Fruit fly (Drosophila melanogaster): ENCODE data around the gene CG9727.
A peak's percentile ranks its signal among the peaks of the same experiment; 100 is the strongest.

The CG9727 gene

DNA sequence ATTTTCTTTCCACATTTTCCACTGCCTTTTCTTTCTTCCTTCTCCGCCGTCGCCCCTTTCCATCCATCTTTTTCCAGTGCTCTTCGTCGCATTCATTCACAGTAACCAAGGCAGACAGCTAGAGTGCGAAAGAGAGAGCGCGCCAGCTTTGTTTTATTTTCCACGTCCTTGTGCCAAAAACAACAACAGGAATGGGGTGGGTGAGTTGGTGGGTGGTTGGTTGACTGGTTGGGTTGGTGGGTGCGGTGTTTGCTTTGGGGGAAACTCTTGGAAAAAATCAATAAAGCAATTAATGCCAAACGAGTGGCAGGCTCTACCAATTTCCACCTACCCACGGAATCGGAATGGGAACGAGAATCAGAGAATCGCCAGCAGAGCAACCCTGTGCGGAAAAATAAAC is 26.3 kb downstream of the CG9727 start (continued):
- TF ChIP-seq slou (GFP tag; optimal IDR thresholded peaks at IDR 0.05) = no peak
- TF ChIP-seq Lhr (GFP tag; optimal IDR thresholded peaks at IDR 0.05) = no peak
- no peak for TF ChIP-seq CG2129 (GFP tag; IDR thresholded peaks at IDR 0.05; ENCODE audit: partially characterized antibody)
- TF ChIP-seq abd-A (tag; optimal IDR thresholded peaks at IDR 0.05) = peak; percentile 91
- no peak for TF ChIP-seq unc-4 (GFP tag; IDR thresholded peaks at IDR 0.05; ENCODE audit: partially characterized antibody)
- TF ChIP-seq Jarid2 (GFP tag; optimal IDR thresholded peaks at IDR 0.05) = no peak
- no peak for TF ChIP-seq CG3163 (GFP tag; optimal IDR thresholded peaks at IDR 0.05)
- TF ChIP-seq CG14050 (GFP tag; IDR thresholded peaks at IDR 0.05) = no peak
- TF ChIP-seq Hey (tag; optimal IDR thresholded peaks at IDR 0.05) = peak; percentile 73
- TF ChIP-seq CG2712 (tag; optimal IDR thresholded peaks at IDR 0.05) = peak; percentile 66
- TF ChIP-seq caup (GFP tag; optimal IDR thresholded peaks at IDR 0.05; ENCODE audit: severe bottlenecking) = no peak
- TF ChIP-seq HmgZ (tag; optimal IDR thresholded peaks at IDR 0.05) = no peak
- no peak for TF ChIP-seq CG11085 (GFP tag; IDR thresholded peaks at IDR 0.05)
- TF ChIP-seq slbo (GFP tag; IDR thresholded peaks at IDR 0.05) = no peak

DNA sequence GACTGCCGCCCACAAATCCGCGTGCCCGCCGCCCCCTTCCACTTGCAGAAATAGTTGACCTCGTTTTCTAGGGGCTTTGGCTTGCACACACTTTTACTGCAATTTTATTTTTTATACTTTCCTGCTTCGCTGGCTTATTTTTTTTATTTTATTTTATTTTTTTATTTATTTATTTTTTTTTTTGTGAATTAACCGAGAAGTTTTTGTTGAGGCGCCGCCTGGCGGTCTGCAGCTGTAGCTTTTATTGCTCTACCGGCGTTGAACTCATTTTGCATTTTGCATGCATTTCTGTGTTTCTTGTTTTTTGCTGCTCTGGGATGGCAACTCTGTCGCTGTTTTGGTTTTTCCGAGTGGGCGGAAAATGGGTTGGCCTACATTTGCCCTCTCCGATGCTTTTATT is 26.8 kb downstream of the CG9727 start:
- TF ChIP-seq CTCF (GFP tag; optimal IDR thresholded peaks at IDR 0.05) (peak; percentile 80), D19A (tag; optimal IDR thresholded peaks at IDR 0.05) (no peak), chif (GFP tag; optimal IDR thresholded peaks at IDR 0.05) (no peak), Drgx (GFP tag; IDR thresholded peaks at IDR 0.05) (peak; percentile 60), HLH3B (GFP tag; IDR thresholded peaks at IDR 0.05) (no peak), en (GFP tag; optimal IDR thresholded peaks at IDR 0.05) (no peak), ken (GFP tag; IDR thresholded peaks at IDR 0.05) (no peak)

DNA sequence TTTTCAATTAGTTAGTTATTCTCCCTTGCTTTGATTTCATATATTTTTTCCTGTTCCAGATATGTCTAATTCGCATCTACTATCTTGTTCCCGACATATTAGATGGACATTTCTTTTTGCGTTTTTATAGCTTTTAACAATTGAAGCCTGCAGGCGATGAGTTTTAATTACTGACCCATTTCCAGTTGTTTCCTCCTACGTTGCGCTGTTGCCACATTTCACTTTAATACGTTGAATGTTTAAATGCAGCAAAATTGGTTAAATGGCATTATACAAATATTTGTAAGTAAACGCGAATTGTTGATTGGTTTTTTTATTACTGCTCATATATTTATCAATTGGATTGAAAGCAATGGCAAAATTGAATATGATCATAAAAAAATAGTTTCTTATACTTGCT is 27.5 kb downstream of the CG9727 start:
- TF ChIP-seq CG3407 (GFP tag; optimal IDR thresholded peaks at IDR 0.05) (peak; percentile 99), pfk (GFP tag; optimal IDR thresholded peaks at IDR 0.05) (peak; percentile 6), grn (GFP tag; optimal IDR thresholded peaks at IDR 0.05) (no peak)

DNA sequence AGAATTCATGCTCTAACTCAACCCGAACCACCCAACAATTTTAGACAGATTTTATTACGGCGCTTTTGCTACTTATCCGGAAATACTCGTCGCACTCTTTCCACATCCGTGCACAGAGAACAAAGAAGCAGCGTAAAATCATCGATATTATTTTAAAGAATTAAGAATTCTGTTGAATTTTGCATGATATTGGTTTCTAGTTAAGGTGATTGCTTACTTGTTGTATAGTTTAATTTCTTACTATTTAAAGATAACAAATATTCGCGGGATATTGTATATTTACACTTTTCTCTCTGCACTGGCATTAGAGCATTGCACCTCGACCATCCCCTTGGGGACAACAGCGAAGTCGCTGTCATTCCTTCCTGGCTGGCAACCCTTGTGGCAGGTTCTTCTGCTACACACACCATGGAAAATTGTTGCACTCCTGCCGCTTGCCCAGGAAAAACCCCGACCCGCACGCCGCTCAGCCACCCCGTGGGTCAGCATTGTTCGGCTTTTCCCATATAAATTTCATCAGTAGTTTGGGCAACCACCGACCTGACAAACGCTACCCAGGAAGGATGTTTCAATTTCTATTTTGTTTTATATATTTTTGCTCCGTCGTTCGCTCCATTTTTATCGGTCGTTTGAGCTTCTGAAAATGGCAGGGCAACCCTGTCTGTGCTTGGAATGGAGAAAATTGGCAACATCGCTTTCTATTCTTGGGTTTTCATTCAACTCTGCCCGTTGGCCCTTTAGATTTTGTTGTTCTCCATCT is 28.7 kb downstream of the CG9727 start:
- peak; percentile 61 for TF ChIP-seq peb (GFP tag; IDR thresholded peaks at IDR 0.05)
- TF ChIP-seq Optix (GFP tag; IDR thresholded peaks at IDR 0.05) = peak; percentile 53; the same call in 2 of the 3 replicates
- TF ChIP-seq Bteb2 (GFP tag; optimal IDR thresholded peaks at IDR 0.05) = peak; percentile 39
- TF ChIP-seq ATbp (GFP tag; optimal IDR thresholded peaks at IDR 0.05) = peak; percentile 70
- TF ChIP-seq inv (GFP tag; IDR thresholded peaks at IDR 0.05; ENCODE audit: partially characterized antibody) = no peak
- TF ChIP-seq Dref (GFP tag; IDR thresholded peaks at IDR 0.05) = no peak
- peak; percentile 44 for TF ChIP-seq CG9437 (GFP tag; optimal IDR thresholded peaks at IDR 0.05)
- TF ChIP-seq CG17385 (GFP tag; optimal IDR thresholded peaks at IDR 0.05) = peak; percentile 68
- peak; percentile 61 for TF ChIP-seq tin (GFP tag; optimal IDR thresholded peaks at IDR 0.05)
- no peak for TF ChIP-seq CG16813 (GFP tag; IDR thresholded peaks at IDR 0.05; ENCODE audit: partially characterized antibody)
- peak; percentile 32 for TF ChIP-seq trh (GFP tag; optimal IDR thresholded peaks at IDR 0.05)
- no peak for TF ChIP-seq toy (GFP tag; IDR thresholded peaks at IDR 0.05)
- no peak for TF ChIP-seq Lpt (GFP tag; optimal IDR thresholded peaks at IDR 0.05)
- no peak for TF ChIP-seq CG42726 (GFP tag; IDR thresholded peaks at IDR 0.05; ENCODE audit: partially characterized antibody)
- TF ChIP-seq aop (GFP tag; IDR thresholded peaks at IDR 0.05) = no peak
- no peak for TF ChIP-seq wdn (GFP tag; IDR thresholded peaks at IDR 0.05)
- peak; percentile 64 for TF ChIP-seq B-H1 (GFP tag; IDR thresholded peaks at IDR 0.05)
- TF ChIP-seq Aef1 (GFP tag; IDR thresholded peaks at IDR 0.05) = 0 out of 3 replicates have a peak, but pooled peaks have one; percentile 33
- no peak for TF ChIP-seq MTF-1 (GFP tag; optimal IDR thresholded peaks at IDR 0.05; ENCODE audit: borderline replicate concordance)
- peak; percentile 34 for TF ChIP-seq vfl (GFP tag; optimal IDR thresholded peaks at IDR 0.05)
- TF ChIP-seq CG6175 (GFP tag; IDR thresholded peaks at IDR 0.05) = no peak
- peak; percentile 59 for TF ChIP-seq lilli (GFP tag; optimal IDR thresholded peaks at IDR 0.05)
- peak; percentile 72 for TF ChIP-seq CG17359 (tag; optimal IDR thresholded peaks at IDR 0.05)

All from whole organism, embryonic.